Worm (Caenorhabditis elegans): Measurements from ENCODE around the gene clec-9.
"Not testable (repeated sequence)": the region's sequence is repeated elsewhere in the genome, so short reads cannot be mapped to it uniquely, and the experiment has no call there.

Gene clec-9

DNA sequence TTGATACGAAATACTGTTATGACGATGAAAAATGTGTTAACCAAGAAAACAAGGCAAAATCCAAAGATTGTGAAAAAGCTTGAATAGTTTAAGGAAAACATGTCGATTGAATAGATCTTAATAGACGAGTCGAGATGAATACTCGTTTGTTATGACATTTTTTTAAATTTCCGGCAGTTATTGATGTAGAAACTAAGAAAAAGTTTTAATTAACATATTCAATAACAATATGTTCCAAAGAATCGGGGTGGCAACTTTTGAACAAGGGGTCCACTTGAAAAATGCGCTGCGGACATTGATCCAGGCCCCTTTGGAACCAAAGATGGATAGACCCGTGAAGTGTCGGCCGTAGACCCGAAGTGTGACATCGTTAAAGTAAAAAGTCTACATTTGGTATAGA, 35.3 kb downstream of the clec-9 start, which contains the start of gene str-61:
Gene str-61, minus strand, starts transcription at position 101 of the 400 bp plus-strand sequence.
- TF ChIP-seq mdl-1 (tag; optimal IDR thresholded peaks at IDR 0.05) = no peak
- TF ChIP-seq aha-1 (tag) = peak; percentile 6

DNA sequence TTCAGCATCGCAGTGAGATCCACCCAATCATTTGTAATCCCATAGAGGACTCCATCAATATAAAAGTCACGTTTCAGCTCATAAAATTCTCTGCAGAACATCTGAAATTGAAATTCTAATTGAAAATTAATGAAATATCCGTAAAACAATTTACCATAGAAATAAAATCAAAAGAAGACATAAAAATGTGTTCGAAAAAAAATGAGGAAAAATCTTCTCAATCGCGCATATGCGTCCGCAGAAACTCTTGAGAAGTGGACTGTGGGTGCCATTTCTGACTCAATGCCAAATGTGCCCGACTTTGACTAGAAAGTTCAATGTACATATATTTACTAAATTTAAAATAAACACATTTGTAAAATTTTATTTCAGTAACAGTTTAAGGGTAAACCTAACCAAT, 38.0 kb downstream of the clec-9 start, which contains the start of gene F14F8.9:
Gene F14F8.9, minus strand, starts transcription at position 101 of the 400 bp plus-strand sequence.
- TF ChIP-seq gei-8 (GFP tag; optimal IDR thresholded peaks at IDR 0.05) (no peak), Y48G9A.11 (GFP tag; IDR thresholded peaks at IDR 0.05) (no peak), arid-1 (GFP tag; conservative IDR thresholded peaks at IDR 0.05) (no peak), hmg-1.1 (GFP tag; IDR thresholded peaks at IDR 0.05) (no peak), nhr-48 (tag; optimal IDR thresholded peaks at IDR 0.05) (no peak)

DNA sequence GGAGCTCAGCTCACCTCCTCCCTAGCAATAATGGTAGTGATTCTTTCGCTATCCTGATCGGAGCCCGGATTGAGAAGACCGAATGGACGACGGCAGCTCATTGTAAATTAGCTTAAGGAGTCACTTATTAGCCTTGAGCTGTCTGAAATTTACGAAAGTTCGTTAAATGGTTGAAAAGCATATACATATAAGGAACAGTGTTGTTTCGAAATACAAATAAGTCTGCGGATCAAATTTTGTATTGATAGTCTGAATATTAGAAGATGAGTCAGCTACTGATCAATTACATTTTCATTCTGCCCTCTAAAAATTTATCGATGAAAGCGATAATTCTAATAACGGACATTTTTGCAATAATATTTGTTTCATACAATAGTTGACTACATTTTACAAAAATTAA, 39.8 kb downstream of the clec-9 start, which contains the start of gene F14F8.14:
Gene F14F8.14, minus strand, starts transcription at position 101 of the 400 bp plus-strand sequence.
- TF ChIP-seq nhr-48 (tag; optimal IDR thresholded peaks at IDR 0.05) (no peak), nhr-28 (tag; optimal IDR thresholded peaks at IDR 0.05) (no peak), zip-2 (tag; optimal IDR thresholded peaks at IDR 0.05) (no peak), sdz-12 (GFP tag; optimal IDR thresholded peaks at IDR 0.05) (no peak), nhr-77 (tag; optimal IDR thresholded peaks at IDR 0.05) (no peak), fos-1 (tag; optimal IDR thresholded peaks at IDR 0.05) (no peak), F26F4.8 (GFP tag; conservative IDR thresholded peaks at IDR 0.05) (no peak), ceh-62 (tag; optimal IDR thresholded peaks at IDR 0.05) (no peak)

DNA sequence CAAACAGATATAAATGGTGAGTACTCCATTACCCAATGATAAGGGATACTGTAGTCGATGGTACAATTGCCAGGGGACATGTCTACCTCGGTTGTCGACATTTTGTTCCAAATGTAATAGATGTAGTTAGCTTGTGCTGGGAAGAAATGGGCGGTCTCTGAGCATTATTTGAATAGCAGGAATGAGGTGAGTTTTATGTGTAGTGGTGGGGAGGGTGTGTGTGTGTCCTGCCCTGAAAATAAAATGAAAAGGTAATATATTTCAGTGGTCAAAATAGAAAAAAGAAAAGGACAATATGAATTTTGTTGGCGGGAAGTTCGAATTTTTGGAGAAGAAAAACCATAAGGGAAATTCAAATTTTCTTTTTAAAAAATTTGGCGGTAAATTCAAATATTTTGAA, 45.6 kb downstream of the clec-9 start, which contains the start of gene Y70C5B.2:
Gene Y70C5B.2, minus strand, starts transcription at position 101 of the 400 bp plus-strand sequence.
- TF ChIP-seq arid-1 (GFP tag; conservative IDR thresholded peaks at IDR 0.05); nhr-41 (GFP tag; IDR thresholded peaks at IDR 0.05); mes-2 (tag; optimal IDR thresholded peaks at IDR 0.05; ENCODE audit: poor library complexity, severe bottlenecking): not testable (repeated sequence)
